Fruit fly (Drosophila melanogaster) whole organism: Measurements from ENCODE around the gene dnc.

Experiments
- psq ChIP-seq: fragments of >200 bp; optimal IDR thresholded peaks from 2 replicates; lab custom pipeline; 2017
- usp ChIP-seq: fragments of >200 bp; optimal IDR thresholded peaks from 2 replicates; lab custom pipeline; 2017; ENCODE audit warnings: missing biosample characterization, missing genetic modification characterization, mixed read lengths

- no peak for TF ChIP-seq usp (GFP tag; lab: Kevin White, UChicago)
- no peak for TF ChIP-seq psq (lab: Kevin White, UChicago)
Observed at dm6 chrX:3328980-3329379, 152.7 kb downstream of the dnc start.
